Worm (Caenorhabditis elegans): Measurements from ENCODE around the gene str-163.
A peak's percentile ranks its signal among the peaks of the same experiment; 100 is the strongest.

Gene str-163

ce11 chrIV:4930754-4931322, 23.1 kb upstream of the str-163 start (continued):
- TF ChIP-seq nfya-1 (tag; optimal IDR thresholded peaks at IDR 0.05; ENCODE audit: borderline replicate concordance, insufficient read depth): no peak
- TF ChIP-seq rcor-1 (GFP tag; IDR thresholded peaks at IDR 0.05): no peak; the same call in none of the 2 replicates
- TF ChIP-seq ceh-100 (GFP tag; IDR thresholded peaks at IDR 0.05): peak; percentile 46; the same call in 1 of the 2 replicates
- TF ChIP-seq fkh-3 (tag; optimal IDR thresholded peaks at IDR 0.05): peak; percentile 45
- TF ChIP-seq hlh-26 (GFP tag; conservative IDR thresholded peaks at IDR 0.05): no peak
- TF ChIP-seq tbx-9 (tag; optimal IDR thresholded peaks at IDR 0.05; ENCODE audit: borderline replicate concordance): no peak
- TF ChIP-seq nfyb-1 (GFP tag; IDR thresholded peaks at IDR 0.05): no peak
- peak; percentile 91 for TF ChIP-seq snpc-4 (GFP tag; optimal IDR thresholded peaks at IDR 0.05)
- peak; percentile 95 to 99 (median 98) for TF ChIP-seq snpc-4 (tag; optimal IDR thresholded peaks at IDR 0.05)
- TF ChIP-seq aptf-2 (GFP tag; conservative IDR thresholded peaks at IDR 0.05): no peak
- TF ChIP-seq ets-4 (GFP tag; optimal IDR thresholded peaks at IDR 0.05): no peak
- no peak for TF ChIP-seq B0019.2 (GFP tag; conservative IDR thresholded peaks at IDR 0.05)
- no peak; the same call in 1 of the 2 replicates for TF ChIP-seq ekl-4 (GFP tag; IDR thresholded peaks at IDR 0.05)
- peak; percentile 31 for TF ChIP-seq nhr-90 (tag; optimal IDR thresholded peaks at IDR 0.05)
- TF ChIP-seq madf-10 (tag; optimal IDR thresholded peaks at IDR 0.05): peak; percentile 18
- peak; percentile 19 for TF ChIP-seq ZK185.1 (tag; optimal IDR thresholded peaks at IDR 0.05; ENCODE audit: poor library complexity, severe bottlenecking)
- no peak for TF ChIP-seq K12H6.12 (tag; optimal IDR thresholded peaks at IDR 0.05)
- no peak for TF ChIP-seq F57C9.4 (tag; optimal IDR thresholded peaks at IDR 0.05)
- TF ChIP-seq sptf-2 (GFP tag; optimal IDR thresholded peaks at IDR 0.05): no peak
- peak; percentile 92 for TF ChIP-seq snpc-1.1 (tag; optimal IDR thresholded peaks at IDR 0.05; ENCODE audit: insufficient read depth)
- TF ChIP-seq B0261.1 (tag; optimal IDR thresholded peaks at IDR 0.05): peak; percentile 61
- TF ChIP-seq lin-26 (GFP tag; IDR thresholded peaks at IDR 0.05): peak; percentile 91
- TF ChIP-seq mel-28 (tag; optimal IDR thresholded peaks at IDR 0.05; ENCODE audit: borderline replicate concordance): no peak
- 0 out of 2 replicates have a peak, but pooled peaks have one; percentile 57 for TF ChIP-seq aptf-3 (GFP tag; IDR thresholded peaks at IDR 0.05)
- TF ChIP-seq unc-62 (GFP tag; optimal IDR thresholded peaks at IDR 0.05): no peak
- TF ChIP-seq unc-130 (GFP tag; optimal IDR thresholded peaks at IDR 0.05): no peak
- TF ChIP-seq zim-3 (tag; optimal IDR thresholded peaks at IDR 0.05): no peak
- TF ChIP-seq ceh-40 (GFP tag; IDR thresholded peaks at IDR 0.05): peak; percentile 65; the same call in 1 of the 2 replicates
- TF ChIP-seq pbrm-1 (GFP tag; IDR thresholded peaks at IDR 0.05): no peak
- TF ChIP-seq C17E4.6 (GFP tag; IDR thresholded peaks at IDR 0.05): peak; percentile 48; the same call in 1 of the 2 replicates
- TF ChIP-seq F49E8.2 (tag; optimal IDR thresholded peaks at IDR 0.05; ENCODE audit: insufficient read depth): peak; percentile 71
- TF ChIP-seq F52B5.7 (tag; optimal IDR thresholded peaks at IDR 0.05): no peak
- peak; percentile 45 for TF ChIP-seq T07F8.4 (tag; optimal IDR thresholded peaks at IDR 0.05)
- TF ChIP-seq zfh-2 (GFP tag; conservative IDR thresholded peaks at IDR 0.05): no peak
- TF ChIP-seq Y56A3A.18 (GFP tag; IDR thresholded peaks at IDR 0.05): peak; percentile 93
- TF ChIP-seq tlf-1 (GFP tag; optimal IDR thresholded peaks at IDR 0.05): peak; percentile 11
- no peak for TF ChIP-seq let-526 (GFP tag; IDR thresholded peaks at IDR 0.05)
- TF ChIP-seq bed-2 (GFP tag; IDR thresholded peaks at IDR 0.05): no peak
- 0 out of 2 replicates have a peak, but pooled peaks have one; percentile 49 for TF ChIP-seq nhr-120 (GFP tag; IDR thresholded peaks at IDR 0.05)
- no peak for TF ChIP-seq ztf-3 (GFP tag; optimal IDR thresholded peaks at IDR 0.05)
- TF ChIP-seq B0035.1 (tag; optimal IDR thresholded peaks at IDR 0.05): no peak
- peak; percentile 73 for TF ChIP-seq hmg-20 (GFP tag; IDR thresholded peaks at IDR 0.05)
- no peak; the same call in 1 of the 2 replicates for TF ChIP-seq madf-6 (GFP tag; IDR thresholded peaks at IDR 0.05)
- TF ChIP-seq ccch-3 (GFP tag; optimal IDR thresholded peaks at IDR 0.05): no peak
- TF ChIP-seq K11D2.4 (GFP tag; IDR thresholded peaks at IDR 0.05): no peak
- peak; percentile 85 for TF ChIP-seq rpc-1 (optimal IDR thresholded peaks at IDR 0.05)
- TF ChIP-seq rpc-1 (tag; optimal IDR thresholded peaks at IDR 0.05): peak; percentile 84
- TF ChIP-seq lag-1 (GFP tag; IDR thresholded peaks at IDR 0.05): no peak

Data from whole organism, young adult.